Worm (Caenorhabditis elegans) whole organism, L1 larva: Measurements from ENCODE around the gene M176.4.
"Not testable (repeated sequence)": the region's sequence is repeated elsewhere in the genome, so short reads cannot be mapped to it uniquely, and the experiment has no call there.

Experiments
- C34B4.2 ChIP-seq: sonication (generic microtip); optimal IDR thresholded peaks from 2 replicates; lab custom pipeline; 2017; ENCODE audit warnings: mild to moderate bottlenecking, missing genetic modification characterization, missing compliant biosample characterization
- aly-2 ChIP-seq: fragments of 150-350 bp; optimal IDR thresholded peaks from 2 replicates; lab custom pipeline; 2014; ENCODE audit warnings: missing biosample characterization, missing genetic modification characterization
- efl-1 ChIP-seq, 4 experiments: fragments of 150-350 bp; optimal IDR thresholded peaks in 3 of 4; peaks in 1 of 4; 1 replicate in 1 of 4; 2 replicates in 3 of 4; lab custom pipeline; 2014; ENCODE audit warnings: missing biosample characterization in 2 of 4, missing genetic modification characterization in 2 of 4, missing genetic modification reagents in 2 of 4
- egl-27 ChIP-seq, 2 experiments: fragments of 150-350 bp in 1 of 2; sonication (generic microtip); optimal IDR thresholded peaks; 3 replicates each; lab custom pipeline; 2017 to 2018; ENCODE audit warnings: missing biosample characterization in 2 of 2, missing genetic modification characterization in 2 of 2, missing genetic modification reagents in 2 of 2
- elt-2 ChIP-seq: sonication (generic microtip); optimal IDR thresholded peaks from 2 replicates; lab custom pipeline; 2016; ENCODE audit warnings: missing genetic modification characterization, mild to moderate bottlenecking, inconsistent platforms, missing compliant biosample characterization, missing genetic modification reagents
- grh-1 ChIP-seq: fragments of 200-800 bp; sonication (Bioruptor generic); IDR thresholded peaks from 2 replicates; pipeline ENCODE4 v1.3.6; 2022; ENCODE audit warnings: missing genetic modification reagents, missing genetic modification characterization, missing compliant biosample characterization
- hlh-4 ChIP-seq: sonication (generic microtip); optimal IDR thresholded peaks from 2 replicates; lab custom pipeline; 2016; ENCODE audit warnings: mild to moderate bottlenecking, missing genetic modification characterization, missing compliant biosample characterization
- lin-14 ChIP-seq: fragments of 200-800 bp; sonication (Bioruptor generic); optimal IDR thresholded peaks from 2 replicates; lab custom pipeline; 2018; ENCODE audit warnings: mild to moderate bottlenecking, missing genetic modification characterization, moderate library complexity, missing compliant biosample characterization
- lsy-2 ChIP-seq, 2 experiments: fragments of 150-350 bp; optimal IDR thresholded peaks; 2 replicates each; lab custom pipeline; 2014; ENCODE audit warnings: missing biosample characterization in 2 of 2, missing genetic modification characterization in 2 of 2
- nhr-19 ChIP-seq: fragments of 200-800 bp; sonication (Bioruptor generic); conservative IDR thresholded peaks from 2 replicates; pipeline ENCODE4 v1.3.6; 2022; ENCODE audit warnings: missing genetic modification characterization, missing compliant biosample characterization
- nhr-20 ChIP-seq: sonication (generic microtip); optimal IDR thresholded peaks from 2 replicates; lab custom pipeline; 2016; ENCODE audit warnings: mild to moderate bottlenecking, missing genetic modification characterization, missing compliant biosample characterization
- nhr-28 ChIP-seq: fragments of 150-350 bp; optimal IDR thresholded peaks from 2 replicates; lab custom pipeline; 2014; ENCODE audit warnings: missing biosample characterization, missing genetic modification characterization
- nhr-71 ChIP-seq: sonication (generic microtip); optimal IDR thresholded peaks from 2 replicates; lab custom pipeline; 2016; ENCODE audit warnings: mild to moderate bottlenecking, missing genetic modification characterization, moderate library complexity, missing compliant biosample characterization
- snpc-4 ChIP-seq: fragments of 150-350 bp; optimal IDR thresholded peaks from 2 replicates; lab custom pipeline; 2014; ENCODE audit warnings: missing biosample characterization, missing genetic modification characterization
- sox-4 ChIP-seq: sonication (generic microtip); optimal IDR thresholded peaks from 2 replicates; lab custom pipeline; 2016; ENCODE audit warnings: missing genetic modification characterization, missing compliant biosample characterization
- swsn-7 ChIP-seq: sonication (generic microtip); optimal IDR thresholded peaks from 2 replicates; lab custom pipeline; 2016; ENCODE audit warnings: missing genetic modification characterization, missing compliant biosample characterization
- tlp-1 ChIP-seq: fragments of 150-350 bp; optimal IDR thresholded peaks from 2 replicates; lab custom pipeline; 2014; ENCODE audit warnings: missing biosample characterization, missing genetic modification characterization
- unc-98 ChIP-seq: fragments of 200-800 bp; sonication (Bioruptor generic); IDR thresholded peaks from 2 replicates; pipeline ENCODE4 v1.3.6; 2022; ENCODE audit warnings: missing genetic modification characterization, missing compliant biosample characterization

Gene M176.4

ce11 chrII:9454304-9454703 lies 36.1 kb downstream of the M176.4 start, which contains the start of gene chil-19:
TSS of gene chil-19 (minus strand) at chrII:9454404.
- no peak for TF ChIP-seq aly-2
- no peak for TF ChIP-seq efl-1 (optimal IDR thresholded peaks at IDR 0.05; lab: Kevin White, UChicago)
- peak in 1 of 2 experiments; percentile 5 for TF ChIP-seq efl-1 (GFP tag; optimal IDR thresholded peaks at IDR 0.05 in 1 of 2; lab: Kevin White, UChicago)
- TF ChIP-seq nhr-28, result no peak
- TF ChIP-seq, all 84 proteins: peak for 1

ce11 chrII:9459462-9459861 lies 41.3 kb downstream of the M176.4 start, which contains the start of gene R09D1.14:
TSS of gene R09D1.14 (minus strand) at chrII:9459562.
- TF ChIP-seq nhr-71, tlp-1, nhr-20 (tag; lab: Kevin White, UChicago): not testable (repeated sequence)

- not testable (repeated sequence) for TF ChIP-seq egl-27 (tag; optimal IDR thresholded peaks at IDR 0.05; lab: Kevin White, UChicago); nhr-28; efl-1 (optimal IDR thresholded peaks at IDR 0.05; lab: Kevin White, UChicago); efl-1 (GFP tag; optimal IDR thresholded peaks at IDR 0.05 in 1 of 2; lab: Kevin White, UChicago)
These were observed 43.7 kb downstream of the M176.4 start, which contains the start of gene chil-21 for ce11 chrII:9461881-9462280. TSS of gene chil-21 (minus strand) at chrII:9461981.

- TF ChIP-seq nhr-19 (no peak), grh-1 (GFP tag; lab: Robert Waterston, UW) (no peak)
These were observed 47.9 kb downstream of the M176.4 start, which contains the start of gene chil-22 for ce11 chrII:9466095-9466494. TSS of gene chil-22 (minus strand) at chrII:9466195.

ce11 chrII:9468414-9468813 lies 50.2 kb downstream of the M176.4 start, which contains the start of gene chil-23:
TSS of gene chil-23 (minus strand) at chrII:9468611.
- TF ChIP-seq hlh-4 (tag; lab: Kevin White, UChicago) (no peak), unc-98 (GFP tag; lab: Robert Waterston, UW) (no peak), swsn-7 (tag; lab: Kevin White, UChicago) (no peak), C34B4.2 (tag; lab: Kevin White, UChicago) (no peak), elt-2 (tag; lab: Kevin White, UChicago) (peak; percentile 95), sox-4 (tag; lab: Kevin White, UChicago) (no peak), nhr-20 (tag; lab: Kevin White, UChicago) (peak; percentile 17), lin-14 (GFP tag; lab: Kevin White, UChicago) (no peak), snpc-4 (tag; lab: Kevin White, UChicago) (no peak), lsy-2 (tag; optimal IDR thresholded peaks at IDR 0.05; lab: Kevin White, UChicago) (no peak)

- peak; percentile 48 for TF ChIP-seq elt-2 (tag; lab: Kevin White, UChicago)
- no peak for TF ChIP-seq lsy-2 (tag; optimal IDR thresholded peaks at IDR 0.05; lab: Kevin White, UChicago)
These were observed 51.9 kb downstream of the M176.4 start, which contains the start of gene T19H5.6 for ce11 chrII:9470027-9470426. TSS of gene T19H5.6 (minus strand) at chrII:9470221.
